Worm (Caenorhabditis elegans) whole organism, midembryonic: ENCODE measurements around the gene mfsd-6.

Source experiments
- T22C8.4 ChIP-seq: fragments of 200-800 bp; sonication (Bioruptor generic); IDR thresholded peaks from 2 replicates; pipeline ENCODE4 v1.3.6; 2022; ENCODE audit warnings: missing genetic modification characterization, missing compliant biosample characterization
- cog-1 ChIP-seq: sonication (generic microtip); optimal IDR thresholded peaks from 2 replicates; lab custom pipeline; 2016; ENCODE audit warnings: missing genetic modification characterization, missing compliant biosample characterization
- flt-1 ChIP-seq: fragments of 200-800 bp; sonication (Bioruptor generic); IDR thresholded peaks from 2 replicates; pipeline ENCODE4 v1.3.6; 2022; ENCODE audit warnings: missing genetic modification characterization, missing compliant biosample characterization
- klf-2 ChIP-seq: fragments of 200-800 bp; sonication (Bioruptor generic); conservative IDR thresholded peaks from 2 replicates; pipeline ENCODE4 v1.3.6; 2022; ENCODE audit warnings: missing genetic modification reagents, missing genetic modification characterization, missing compliant biosample characterization
- med-1 ChIP-seq: sonication (generic microtip); optimal IDR thresholded peaks from 2 replicates; lab custom pipeline; 2017; ENCODE audit warnings: missing genetic modification characterization, mild to moderate bottlenecking, missing compliant biosample characterization, antibody characterized with exemption, missing genetic modification reagents; ENCODE audit not compliant: insufficient read depth
- ref-1 ChIP-seq: fragments of 200-800 bp; sonication (Bioruptor generic); conservative IDR thresholded peaks from 2 replicates; pipeline ENCODE4 v1.3.6; 2022; ENCODE audit warnings: missing genetic modification reagents, missing genetic modification characterization, missing compliant biosample characterization
- tab-1 ChIP-seq: fragments of 200-800 bp; sonication (Bioruptor generic); IDR thresholded peaks from 2 replicates; pipeline ENCODE4 v1.3.6; 2022; ENCODE audit warnings: missing genetic modification characterization, missing compliant biosample characterization
- ztf-23 ChIP-seq: fragments of 200-800 bp; sonication (Bioruptor generic); IDR thresholded peaks from 2 replicates; pipeline ENCODE4 v1.3.6; 2022; ENCODE audit warnings: missing genetic modification reagents, missing genetic modification characterization, missing compliant biosample characterization
- ztf-29 ChIP-seq: fragments of 200-800 bp; sonication (Bioruptor generic); IDR thresholded peaks from 2 replicates; pipeline ENCODE4 v1.3.6; 2022; ENCODE audit warnings: missing genetic modification reagents, missing genetic modification characterization, missing compliant biosample characterization

The mfsd-6 gene

ce11 chrIII:7579324-7579723 lies at the start of gene mfsd-6:
mfsd-6 (minus strand) TSS chrIII:7579411.
- TF ChIP-seq klf-2 (GFP tag; lab: Robert Waterston, UW): no peak
- TF ChIP-seq ref-1 (GFP tag; lab: Robert Waterston, UW): no peak
- TF ChIP-seq flt-1 (GFP tag; lab: Robert Waterston, UW): no peak
- TF ChIP-seq T22C8.4 (GFP tag; lab: Robert Waterston, UW): no peak
- TF ChIP-seq med-1 (GFP tag; lab: Kevin White, UChicago): no peak

ce11 chrIII:7625086-7625485 lies 45.9 kb upstream of the mfsd-6 start, which contains the start of gene fbn-1:
fbn-1 (plus strand) TSS chrIII:7625386.
- TF ChIP-seq ref-1 (GFP tag; lab: Robert Waterston, UW) (no peak), flt-1 (GFP tag; lab: Robert Waterston, UW) (no peak), med-1 (GFP tag; lab: Kevin White, UChicago) (no peak), klf-2 (GFP tag; lab: Robert Waterston, UW) (no peak), ztf-23 (no peak), cog-1 (tag; lab: Kevin White, UChicago) (no peak), tab-1 (no peak), ztf-29 (no peak), T22C8.4 (GFP tag; lab: Robert Waterston, UW) (no peak)

- TF ChIP-seq flt-1 (GFP tag; lab: Robert Waterston, UW) (no peak), tab-1 (no peak), cog-1 (tag; lab: Kevin White, UChicago) (no peak), ref-1 (GFP tag; lab: Robert Waterston, UW) (no peak), med-1 (GFP tag; lab: Kevin White, UChicago) (no peak), T22C8.4 (GFP tag; lab: Robert Waterston, UW) (no peak), klf-2 (GFP tag; lab: Robert Waterston, UW) (no peak), ztf-29 (no peak), ztf-23 (no peak)
Measured at ce11 chrIII:7622922-7623321, 43.7 kb upstream of the mfsd-6 start.

ce11 chrIII:7621355-7621754 lies 42.1 kb upstream of the mfsd-6 start:
- no peak for TF ChIP-seq T22C8.4 (GFP tag; lab: Robert Waterston, UW)
- no peak for TF ChIP-seq cog-1 (tag; lab: Kevin White, UChicago)
- no peak for TF ChIP-seq ztf-23
- TF ChIP-seq med-1 (GFP tag; lab: Kevin White, UChicago): no peak
- TF ChIP-seq klf-2 (GFP tag; lab: Robert Waterston, UW): no peak
- TF ChIP-seq ref-1 (GFP tag; lab: Robert Waterston, UW): no peak
- TF ChIP-seq flt-1 (GFP tag; lab: Robert Waterston, UW): no peak
- TF ChIP-seq tab-1: no peak
- no peak for TF ChIP-seq ztf-29

- TF ChIP-seq cog-1 (tag; lab: Kevin White, UChicago) (no peak), flt-1 (GFP tag; lab: Robert Waterston, UW) (no peak), ztf-23 (no peak), T22C8.4 (GFP tag; lab: Robert Waterston, UW) (no peak), med-1 (GFP tag; lab: Kevin White, UChicago) (no peak), ref-1 (GFP tag; lab: Robert Waterston, UW) (no peak), tab-1 (no peak), klf-2 (GFP tag; lab: Robert Waterston, UW) (no peak), ztf-29 (no peak)
Measured at ce11 chrIII:7619846-7620245, 40.6 kb upstream of the mfsd-6 start.

- TF ChIP-seq klf-2 (GFP tag; lab: Robert Waterston, UW): no peak
- no peak for TF ChIP-seq cog-1 (tag; lab: Kevin White, UChicago)
- TF ChIP-seq flt-1 (GFP tag; lab: Robert Waterston, UW): no peak
- TF ChIP-seq ztf-23: no peak
Measured at ce11 chrIII:7618294-7618693, 39.1 kb upstream of the mfsd-6 start.

- TF ChIP-seq flt-1 (GFP tag; lab: Robert Waterston, UW): no peak
- no peak for TF ChIP-seq cog-1 (tag; lab: Kevin White, UChicago)
- no peak for TF ChIP-seq ztf-29
- no peak for TF ChIP-seq ref-1 (GFP tag; lab: Robert Waterston, UW)
- TF ChIP-seq klf-2 (GFP tag; lab: Robert Waterston, UW): no peak
- TF ChIP-seq med-1 (GFP tag; lab: Kevin White, UChicago): no peak
- no peak for TF ChIP-seq T22C8.4 (GFP tag; lab: Robert Waterston, UW)
- TF ChIP-seq ztf-23: no peak
- no peak for TF ChIP-seq tab-1
Measured at ce11 chrIII:7616228-7616627, 37.0 kb upstream of the mfsd-6 start, which contains the start of gene T04A6.1. T04A6.1 (plus strand) TSS chrIII:7616528.

- TF ChIP-seq klf-2 (GFP tag; lab: Robert Waterston, UW) (no peak), tab-1 (no peak), med-1 (GFP tag; lab: Kevin White, UChicago) (no peak), ref-1 (GFP tag; lab: Robert Waterston, UW) (no peak), flt-1 (GFP tag; lab: Robert Waterston, UW) (no peak)
Measured at ce11 chrIII:7614530-7614929, 35.3 kb upstream of the mfsd-6 start, which contains the start of gene T04A6.2. T04A6.2 (plus strand) TSS chrIII:7614830.

ce11 chrIII:7609168-7609567 lies 30.0 kb upstream of the mfsd-6 start, which contains the start of gene nsph-4.3:
nsph-4.3 (minus strand) TSS chrIII:7609268.
- TF ChIP-seq klf-2 (GFP tag; lab: Robert Waterston, UW) (no peak), med-1 (GFP tag; lab: Kevin White, UChicago) (no peak), cog-1 (tag; lab: Kevin White, UChicago) (no peak), ztf-23 (no peak), tab-1 (no peak), T22C8.4 (GFP tag; lab: Robert Waterston, UW) (no peak), flt-1 (GFP tag; lab: Robert Waterston, UW) (no peak), ztf-29 (no peak), ref-1 (GFP tag; lab: Robert Waterston, UW) (no peak)

- TF ChIP-seq med-1 (GFP tag; lab: Kevin White, UChicago) (no peak), tab-1 (no peak), klf-2 (GFP tag; lab: Robert Waterston, UW) (no peak), flt-1 (GFP tag; lab: Robert Waterston, UW) (no peak), T22C8.4 (GFP tag; lab: Robert Waterston, UW) (no peak), ref-1 (GFP tag; lab: Robert Waterston, UW) (no peak), ztf-29 (no peak), cog-1 (tag; lab: Kevin White, UChicago) (no peak), ztf-23 (no peak)
Measured at ce11 chrIII:7608223-7608622, 29.0 kb upstream of the mfsd-6 start, which contains the start of gene T04A6.3. T04A6.3 (minus strand) TSS chrIII:7608323.
